Worm (Caenorhabditis elegans) whole organism, L4 larva: ENCODE measurements around the gene Y15E3A.4.

Experiments used
- F37D6.2 ChIP-seq: sonication (generic microtip); optimal IDR thresholded peaks from 2 replicates; lab custom pipeline; 2016; ENCODE audit warnings: mild to moderate bottlenecking, missing genetic modification characterization, missing compliant biosample characterization
- R02D3.7 ChIP-seq: fragments of 150-350 bp; sonication (generic microtip); optimal IDR thresholded peaks from 3 replicates; lab custom pipeline; 2014; ENCODE audit warnings: missing biosample characterization, missing genetic modification characterization
- T20F7.1 ChIP-seq: fragments of 200-800 bp; sonication (Bioruptor generic); optimal IDR thresholded peaks from 2 replicates; lab custom pipeline; 2018; ENCODE audit warnings: mild to moderate bottlenecking, missing genetic modification characterization, missing compliant biosample characterization
- T26A8.4 ChIP-seq: fragments of 200-800 bp; sonication (Bioruptor generic); IDR thresholded peaks from 2 replicates; pipeline ENCODE4 v1.3.6; 2022; ENCODE audit warnings: missing genetic modification characterization, missing compliant biosample characterization
- Y48G9A.11 ChIP-seq: fragments of 200-800 bp; sonication (Bioruptor generic); IDR thresholded peaks from 2 replicates; pipeline ENCODE4 v1.3.6; 2022; ENCODE audit warnings: missing genetic modification reagents, missing genetic modification characterization, missing compliant biosample characterization
- Y5F2A.4 ChIP-seq: fragments of 200-800 bp; sonication (Bioruptor generic); optimal IDR thresholded peaks from 2 replicates; lab custom pipeline; 2018; ENCODE audit warnings: mild to moderate bottlenecking, missing genetic modification characterization, missing compliant biosample characterization
- aha-1 ChIP-seq: fragments of 150-350 bp; peaks from one replicate; lab custom pipeline; 2014; ENCODE audit warnings: missing biosample characterization, missing genetic modification characterization
- aly-2 ChIP-seq: sonication (generic microtip); optimal IDR thresholded peaks from 2 replicates; lab custom pipeline; 2018; ENCODE audit warnings: missing biosample characterization, missing genetic modification characterization
- ama-1 ChIP-seq: fragments of 150-350 bp; optimal IDR thresholded peaks from 2 replicates; lab custom pipeline; 2014; ENCODE audit warnings: inconsistent platforms, mixed read lengths
- attf-4 ChIP-seq: sonication (generic microtip); optimal IDR thresholded peaks from 3 replicates; lab custom pipeline; 2017; ENCODE audit warnings: missing biosample characterization, missing genetic modification characterization
- ceh-20 ChIP-seq: fragments of 200-800 bp; sonication (Bioruptor generic); IDR thresholded peaks from 2 replicates; pipeline ENCODE4 v1.3.6; 2022; ENCODE audit warnings: missing genetic modification reagents, missing genetic modification characterization, missing compliant biosample characterization
- ceh-28 ChIP-seq: fragments of 150-350 bp; optimal IDR thresholded peaks from 2 replicates; lab custom pipeline; 2014; ENCODE audit warnings: missing biosample characterization, missing genetic modification reagents, missing genetic modification characterization
- ceh-44 ChIP-seq: fragments of 200-800 bp; sonication (Bioruptor generic); IDR thresholded peaks from 2 replicates; pipeline ENCODE4 v1.3.6; 2022; ENCODE audit warnings: missing genetic modification reagents, missing genetic modification characterization, missing compliant biosample characterization
- ceh-62 ChIP-seq: sonication (generic microtip); optimal IDR thresholded peaks from 2 replicates; lab custom pipeline; 2017; ENCODE audit warnings: missing biosample characterization, missing genetic modification characterization
- daf-16 ChIP-seq, 3 experiments: sonication (generic microtip); optimal IDR thresholded peaks; 2 replicates each; lab custom pipeline; 2016 to 2017; ENCODE audit warnings: missing genetic modification characterization in 3 of 3, missing genetic modification reagents in 3 of 3, mild to moderate bottlenecking in 2 of 3, missing compliant biosample characterization in 2 of 3, missing biosample characterization in 1 of 3, moderate library complexity in 1 of 3
- dmd-8 ChIP-seq: fragments of 200-800 bp; sonication (Bioruptor generic); IDR thresholded peaks from 2 replicates; pipeline ENCODE4 v1.3.6; 2022; ENCODE audit warnings: missing genetic modification characterization, missing compliant biosample characterization
- dpl-1 ChIP-seq: fragments of 150-350 bp; optimal IDR thresholded peaks from 2 replicates; lab custom pipeline; 2014; ENCODE audit warnings: missing biosample characterization, missing genetic modification reagents, missing genetic modification characterization
- fkh-10 ChIP-seq: fragments of 150-350 bp; optimal IDR thresholded peaks from 2 replicates; lab custom pipeline; 2014; ENCODE audit warnings: missing biosample characterization, missing genetic modification reagents, missing genetic modification characterization
- gei-8 ChIP-seq: fragments of 200-800 bp; sonication (Bioruptor generic); optimal IDR thresholded peaks from 2 replicates; lab custom pipeline; 2018; ENCODE audit warnings: mild to moderate bottlenecking, missing genetic modification characterization, missing compliant biosample characterization
- hif-1 ChIP-seq, 2 experiments: sonication (generic microtip); optimal IDR thresholded peaks; 2 replicates each; lab custom pipeline; 2016 to 2017; ENCODE audit warnings: missing compliant biosample characterization in 2 of 2, missing genetic modification characterization in 2 of 2, missing genetic modification reagents in 2 of 2, missing genotype in 2 of 2, mild to moderate bottlenecking in 1 of 2
- hlh-30 ChIP-seq: sonication (generic microtip); optimal IDR thresholded peaks from 2 replicates; lab custom pipeline; 2017; ENCODE audit warnings: antibody characterized with exemption, mild to moderate bottlenecking, missing genetic modification characterization, missing compliant biosample characterization; ENCODE audit not compliant: insufficient read depth
- jun-1 ChIP-seq: fragments of 150-350 bp; optimal IDR thresholded peaks from 2 replicates; lab custom pipeline; 2014; ENCODE audit warnings: missing biosample characterization, missing genetic modification reagents, missing genetic modification characterization
- lim-7 ChIP-seq: fragments of 200-800 bp; sonication (Bioruptor generic); IDR thresholded peaks from 2 replicates; pipeline ENCODE4 v1.3.6; 2022; ENCODE audit warnings: missing genetic modification characterization, missing compliant biosample characterization
- lin-1 ChIP-seq: fragments of 200-800 bp; sonication (Bioruptor generic); IDR thresholded peaks from 2 replicates; pipeline ENCODE4 v1.3.6; 2022; ENCODE audit warnings: missing genetic modification reagents, missing genetic modification characterization, missing compliant biosample characterization
- lin-29 ChIP-seq: fragments of 200-800 bp; sonication (Bioruptor generic); IDR thresholded peaks from 2 replicates; pipeline ENCODE4 v1.3.6; 2022; ENCODE audit warnings: missing genetic modification reagents, missing genetic modification characterization, missing compliant biosample characterization
- mdl-1 ChIP-seq, 2 experiments: fragments of 150-350 bp in 1 of 2; sonication (generic microtip) in 1 of 2; optimal IDR thresholded peaks; 2 replicates each; lab custom pipeline; 2014 to 2017; ENCODE audit warnings: missing biosample characterization in 2 of 2, missing genetic modification characterization in 2 of 2
- mep-1 ChIP-seq: fragments of 150-350 bp; sonication (generic microtip); optimal IDR thresholded peaks from 3 replicates; lab custom pipeline; 2014; ENCODE audit warnings: missing biosample characterization, missing genetic modification characterization
- mes-2 ChIP-seq: sonication (generic microtip); optimal IDR thresholded peaks from 2 replicates; lab custom pipeline; 2016; ENCODE audit warnings: missing genotype, mild to moderate bottlenecking, missing genetic modification characterization, missing compliant biosample characterization; ENCODE audit not compliant: poor library complexity, severe bottlenecking
- mxl-2 ChIP-seq: fragments of 200-800 bp; sonication (Bioruptor generic); conservative IDR thresholded peaks from 2 replicates; pipeline ENCODE4 v1.3.6; 2022; ENCODE audit warnings: missing genetic modification reagents, missing genetic modification characterization, missing compliant biosample characterization
- nhr-10 ChIP-seq: fragments of 150-350 bp; optimal IDR thresholded peaks from 2 replicates; lab custom pipeline; 2014; ENCODE audit warnings: missing biosample characterization, missing genetic modification characterization
- nhr-102 ChIP-seq: sonication (generic microtip); optimal IDR thresholded peaks from 2 replicates; lab custom pipeline; 2016; ENCODE audit warnings: mild to moderate bottlenecking, missing genetic modification characterization, moderate library complexity, missing compliant biosample characterization
- nhr-111 ChIP-seq: fragments of 200-800 bp; sonication (Bioruptor generic); optimal IDR thresholded peaks from 2 replicates; lab custom pipeline; 2018; ENCODE audit warnings: mild to moderate bottlenecking, missing genetic modification characterization, missing compliant biosample characterization
- nhr-25 ChIP-seq: sonication (generic microtip); optimal IDR thresholded peaks from 2 replicates; lab custom pipeline; 2017; ENCODE audit warnings: missing genetic modification characterization, mild to moderate bottlenecking, missing compliant biosample characterization, antibody characterized with exemption, moderate library complexity, borderline replicate concordance; ENCODE audit not compliant: insufficient read depth
- nhr-28 ChIP-seq: fragments of 150-350 bp; optimal IDR thresholded peaks from 2 replicates; lab custom pipeline; 2014; ENCODE audit warnings: missing biosample characterization, missing genetic modification characterization
- nhr-42 ChIP-seq: fragments of 200-800 bp; sonication (Bioruptor generic); IDR thresholded peaks from 2 replicates; pipeline ENCODE4 v1.3.6; 2022; ENCODE audit warnings: missing genetic modification characterization, missing compliant biosample characterization
- nhr-48 ChIP-seq: sonication (generic microtip); optimal IDR thresholded peaks from 2 replicates; lab custom pipeline; 2016; ENCODE audit warnings: mild to moderate bottlenecking, missing genetic modification characterization, missing compliant biosample characterization
- nhr-6 ChIP-seq: fragments of 150-350 bp; optimal IDR thresholded peaks from 2 replicates; lab custom pipeline; 2014; ENCODE audit warnings: missing biosample characterization, missing genetic modification characterization
- nhr-77 ChIP-seq: fragments of 150-350 bp; optimal IDR thresholded peaks from 2 replicates; lab custom pipeline; 2014; ENCODE audit warnings: missing biosample characterization, missing genetic modification characterization
- pha-4 ChIP-seq, 2 experiments: fragments of 150-350 bp in 1 of 2; fragments of 200-800 bp in 1 of 2; sonication (Bioruptor generic) in 1 of 2; IDR thresholded peaks in 1 of 2; optimal IDR thresholded peaks in 1 of 2; 2 replicates each; pipeline versions ENCODE4 v1.3.6 to Lab custom; 2014 to 2022; ENCODE audit warnings: missing genetic modification characterization in 2 of 2, missing genetic modification reagents in 2 of 2, missing biosample characterization in 1 of 2, missing compliant biosample characterization in 1 of 2
- rbr-2 ChIP-seq: sonication (generic microtip); optimal IDR thresholded peaks from 2 replicates; lab custom pipeline; 2016; ENCODE audit warnings: missing genotype, missing genetic modification characterization, missing compliant biosample characterization
- skn-1 ChIP-seq: fragments of 150-350 bp; optimal IDR thresholded peaks from 2 replicates; lab custom pipeline; 2014; ENCODE audit warnings: missing biosample characterization, missing genetic modification characterization
- snpc-1.2 ChIP-seq: fragments of 200-800 bp; sonication (Bioruptor generic); IDR thresholded peaks from 2 replicates; pipeline ENCODE4 v1.3.6; 2022; ENCODE audit warnings: missing genetic modification reagents, missing genetic modification characterization, missing compliant biosample characterization
- spr-1 ChIP-seq: sonication (generic microtip); optimal IDR thresholded peaks from 2 replicates; lab custom pipeline; 2016; ENCODE audit warnings: mild to moderate bottlenecking, missing genetic modification characterization, missing compliant biosample characterization
- tra-1 ChIP-seq: fragments of 200-800 bp; sonication (Bioruptor generic); IDR thresholded peaks from 2 replicates; pipeline ENCODE4 v1.3.6; 2022; ENCODE audit warnings: missing genetic modification reagents, missing genetic modification characterization, missing compliant biosample characterization
- unc-130 ChIP-seq: sonication (generic microtip); optimal IDR thresholded peaks from 2 replicates; lab custom pipeline; 2016; ENCODE audit warnings: missing genetic modification reagents, missing genetic modification characterization, missing compliant biosample characterization
- unc-62 ChIP-seq, 3 experiments: fragments of 150-350 bp in 1 of 3; sonication (generic microtip); optimal IDR thresholded peaks in 2 of 3; peaks in 1 of 3; 1 replicate in 1 of 3; 2 replicates in 2 of 3; lab custom pipeline; 2014 to 2017; ENCODE audit warnings: missing biosample characterization in 3 of 3, missing genetic modification characterization in 3 of 3, missing genetic modification reagents in 3 of 3, missing genotype in 1 of 3
- zfp-3 ChIP-seq: fragments of 200-800 bp; sonication (Bioruptor generic); conservative IDR thresholded peaks from 2 replicates; pipeline ENCODE4 v1.3.6; 2022; ENCODE audit warnings: missing genetic modification reagents, missing genetic modification characterization, missing compliant biosample characterization
- ztf-11 ChIP-seq: fragments of 150-350 bp; optimal IDR thresholded peaks from 2 replicates; lab custom pipeline; 2014; ENCODE audit warnings: missing biosample characterization, missing genetic modification characterization

Y15E3A.4 gene

ce11 chrX:15339807-15340596 is 9.2 kb downstream of the Y15E3A.4 start, which contains the start of gene Y15E3A.5:
Y15E3A.5 (plus strand) TSS chrX:15340558.
- TF ChIP-seq nhr-111 (no peak), ztf-11 (tag; lab: Kevin White, UChicago) (no peak), zfp-3 (GFP tag; lab: Robert Waterston, UW) (no peak), R02D3.7 (tag; lab: Kevin White, UChicago) (no peak), Y5F2A.4 (GFP tag; lab: Kevin White, UChicago) (no peak), aly-2 (tag; lab: Kevin White, UChicago) (no peak), lin-1 (GFP tag; lab: Robert Waterston, UW) (peak; percentile 50; the same call in 1 of the 2 replicates), tra-1 (peak; percentile 64; the same call in 1 of the 2 replicates), lin-29 (GFP tag; lab: Robert Waterston, UW) (no peak), T20F7.1 (GFP tag; lab: Kevin White, UChicago) (peak; percentile 48), nhr-77 (tag; lab: Kevin White, UChicago) (peak; percentile 62), hif-1 (tag; optimal IDR thresholded peaks at IDR 0.05; lab: Kevin White, UChicago) (peak in 1 of 2 experiments; percentile 32), dpl-1 (GFP tag; lab: Kevin White, UChicago) (no peak), ceh-28 (no peak), T26A8.4 (GFP tag; lab: Robert Waterston, UW) (no peak), hlh-30 (tag; lab: Kevin White, UChicago) (peak; percentile 79), mes-2 (tag; lab: Kevin White, UChicago) (peak; percentile 60), attf-4 (tag; lab: Kevin White, UChicago) (no peak), F37D6.2 (no peak), nhr-102 (tag; lab: Kevin White, UChicago) (peak; percentile 14), mep-1 (tag; lab: Kevin White, UChicago) (peak; percentile 81), ceh-62 (tag; lab: Kevin White, UChicago) (no peak), daf-16 (GFP tag; optimal IDR thresholded peaks at IDR 0.05; lab: Kevin White, UChicago) (no peak), daf-16 (tag; optimal IDR thresholded peaks at IDR 0.05; lab: Kevin White, UChicago) (peak; percentile 67), unc-62 (GFP tag; optimal IDR thresholded peaks at IDR 0.05 in 1 of 2; lab: Kevin White, UChicago) (peak in 1 of 2 experiments; percentile 85), unc-62 (tag; optimal IDR thresholded peaks at IDR 0.05; lab: Kevin White, UChicago) (no peak), lim-7 (GFP tag; lab: Robert Waterston, UW) (no peak), unc-130 (GFP tag; lab: Kevin White, UChicago) (no peak), ceh-20 (no peak), gei-8 (no peak), nhr-48 (tag; lab: Kevin White, UChicago) (peak; percentile 29), spr-1 (tag; lab: Kevin White, UChicago) (no peak), mxl-2 (GFP tag; lab: Robert Waterston, UW) (no peak), Y48G9A.11 (GFP tag; lab: Robert Waterston, UW) (no peak), ama-1 (lab: Kevin White, UChicago) (peak; percentile 3), aha-1 (peak; percentile 86), fkh-10 (GFP tag; lab: Kevin White, UChicago) (no peak), rbr-2 (no peak), nhr-6 (tag; lab: Kevin White, UChicago) (peak; percentile 92), nhr-25 (tag; lab: Kevin White, UChicago) (peak; percentile 43), nhr-10 (tag; lab: Kevin White, UChicago) (peak; percentile 35), mdl-1 (tag; optimal IDR thresholded peaks at IDR 0.05; lab: Kevin White, UChicago) (peak in 1 of 2 experiments; percentile 38), ceh-44 (GFP tag; lab: Robert Waterston, UW) (no peak), snpc-1.2 (GFP tag; lab: Robert Waterston, UW) (no peak), skn-1 (tag; lab: Kevin White, UChicago) (no peak), dmd-8 (GFP tag; lab: Robert Waterston, UW) (no peak), pha-4 (GFP tag; IDR thresholded peaks at IDR 0.05; lab: Robert Waterston, UW) (no peak), pha-4 (tag; optimal IDR thresholded peaks at IDR 0.05; lab: Kevin White, UChicago) (no peak), jun-1 (tag; lab: Kevin White, UChicago) (no peak), nhr-42 (GFP tag; lab: Robert Waterston, UW) (no peak), nhr-28 (tag; lab: Kevin White, UChicago) (peak; percentile 90)
